Worm (Caenorhabditis elegans) whole organism, L4 larva: ENCODE data around the gene C26F1.1.

ENCODE experiments used
- F10B5.3 ChIP-seq: sonication (generic microtip); optimal IDR thresholded peaks from 2 replicates; lab custom pipeline; 2016; ENCODE audit warnings: mild to moderate bottlenecking, missing genetic modification characterization, missing compliant biosample characterization
- F26F4.8 ChIP-seq: fragments of 200-800 bp; sonication (Bioruptor generic); conservative IDR thresholded peaks from 2 replicates; pipeline ENCODE4 v1.3.6; 2022; ENCODE audit warnings: missing genetic modification characterization, missing compliant biosample characterization
- R02D3.7 ChIP-seq: fragments of 150-350 bp; sonication (generic microtip); optimal IDR thresholded peaks from 3 replicates; lab custom pipeline; 2014; ENCODE audit warnings: missing biosample characterization, missing genetic modification characterization
- Y105C5A.15 ChIP-seq: fragments of 200-800 bp; sonication (Bioruptor generic); IDR thresholded peaks from 2 replicates; pipeline ENCODE4 v1.3.6; 2022; ENCODE audit warnings: missing genetic modification characterization, missing compliant biosample characterization
- Y48G9A.11 ChIP-seq: fragments of 200-800 bp; sonication (Bioruptor generic); IDR thresholded peaks from 2 replicates; pipeline ENCODE4 v1.3.6; 2022; ENCODE audit warnings: missing genetic modification reagents, missing genetic modification characterization, missing compliant biosample characterization
- Y75B8A.6 ChIP-seq: fragments of 200-800 bp; sonication (Bioruptor generic); IDR thresholded peaks from 2 replicates; pipeline ENCODE4 v1.3.6; 2022; ENCODE audit warnings: missing genetic modification reagents, missing genetic modification characterization, missing compliant biosample characterization
- aha-1 ChIP-seq: fragments of 150-350 bp; peaks from one replicate; lab custom pipeline; 2014; ENCODE audit warnings: missing biosample characterization, missing genetic modification characterization
- aly-2 ChIP-seq: sonication (generic microtip); optimal IDR thresholded peaks from 2 replicates; lab custom pipeline; 2018; ENCODE audit warnings: missing biosample characterization, missing genetic modification characterization
- ceh-62 ChIP-seq: sonication (generic microtip); optimal IDR thresholded peaks from 2 replicates; lab custom pipeline; 2017; ENCODE audit warnings: missing biosample characterization, missing genetic modification characterization
- ceh-82 ChIP-seq: sonication (generic microtip); optimal IDR thresholded peaks from 2 replicates; lab custom pipeline; 2017; ENCODE audit warnings: missing biosample characterization, missing genetic modification characterization
- ces-1 ChIP-seq: fragments of 150-350 bp; sonication (generic microtip); optimal IDR thresholded peaks from 4 replicates; lab custom pipeline; 2014; ENCODE audit warnings: missing biosample characterization, missing genetic modification reagents, missing genetic modification characterization
- ctbp-1 ChIP-seq: fragments of 200-800 bp; sonication (Bioruptor generic); IDR thresholded peaks from 2 replicates; pipeline ENCODE4 v1.3.6; 2022; ENCODE audit warnings: missing genetic modification reagents, missing genetic modification characterization, missing compliant biosample characterization
- daf-19 ChIP-seq: fragments of 200-800 bp; sonication (Bioruptor generic); conservative IDR thresholded peaks from 2 replicates; pipeline ENCODE4 v1.3.6; 2022; ENCODE audit warnings: missing genetic modification characterization, missing compliant biosample characterization
- daf-8 ChIP-seq: fragments of 200-800 bp; sonication (Bioruptor generic); IDR thresholded peaks from 2 replicates; pipeline ENCODE4 v1.3.6; 2022; ENCODE audit warnings: missing genetic modification characterization, missing compliant biosample characterization
- dmd-6 ChIP-seq: fragments of 200-800 bp; sonication (Bioruptor generic); IDR thresholded peaks from 2 replicates; pipeline ENCODE4 v1.3.6; 2022; ENCODE audit warnings: missing genetic modification reagents, missing genetic modification characterization, missing compliant biosample characterization
- dve-1 ChIP-seq: sonication (generic microtip); optimal IDR thresholded peaks from 2 replicates; lab custom pipeline; 2017; ENCODE audit warnings: antibody characterized with exemption, mild to moderate bottlenecking, missing genetic modification characterization, missing compliant biosample characterization; ENCODE audit not compliant: insufficient read depth
- egl-27 ChIP-seq: sonication (generic microtip); optimal IDR thresholded peaks from 3 replicates; lab custom pipeline; 2017; ENCODE audit warnings: missing biosample characterization, missing genetic modification reagents, missing genetic modification characterization
- egl-43 ChIP-seq: fragments of 200-800 bp; sonication (Bioruptor generic); IDR thresholded peaks from 2 replicates; pipeline ENCODE4 v1.3.6; 2022; ENCODE audit warnings: missing genetic modification reagents, missing genetic modification characterization, missing compliant biosample characterization
- fos-1 ChIP-seq: fragments of 150-350 bp; optimal IDR thresholded peaks from 2 replicates; lab custom pipeline; 2014; ENCODE audit warnings: missing biosample characterization, missing genetic modification characterization
- lim-7 ChIP-seq: fragments of 200-800 bp; sonication (Bioruptor generic); IDR thresholded peaks from 2 replicates; pipeline ENCODE4 v1.3.6; 2022; ENCODE audit warnings: missing genetic modification characterization, missing compliant biosample characterization
- lin-1 ChIP-seq: fragments of 200-800 bp; sonication (Bioruptor generic); IDR thresholded peaks from 2 replicates; pipeline ENCODE4 v1.3.6; 2022; ENCODE audit warnings: missing genetic modification reagents, missing genetic modification characterization, missing compliant biosample characterization
- lin-29 ChIP-seq: fragments of 200-800 bp; sonication (Bioruptor generic); IDR thresholded peaks from 2 replicates; pipeline ENCODE4 v1.3.6; 2022; ENCODE audit warnings: missing genetic modification reagents, missing genetic modification characterization, missing compliant biosample characterization
- lin-39 ChIP-seq: fragments of 150-350 bp; optimal IDR thresholded peaks from 2 replicates; lab custom pipeline; 2014; ENCODE audit warnings: missing biosample characterization, missing genetic modification reagents, missing genetic modification characterization
- lir-3 ChIP-seq: sonication (generic microtip); optimal IDR thresholded peaks from 2 replicates; lab custom pipeline; 2016; ENCODE audit warnings: mild to moderate bottlenecking, missing genetic modification characterization, missing compliant biosample characterization
- mep-1 ChIP-seq: fragments of 150-350 bp; sonication (generic microtip); optimal IDR thresholded peaks from 3 replicates; lab custom pipeline; 2014; ENCODE audit warnings: missing biosample characterization, missing genetic modification characterization
- mxl-2 ChIP-seq: fragments of 200-800 bp; sonication (Bioruptor generic); conservative IDR thresholded peaks from 2 replicates; pipeline ENCODE4 v1.3.6; 2022; ENCODE audit warnings: missing genetic modification reagents, missing genetic modification characterization, missing compliant biosample characterization
- nhr-10 ChIP-seq: fragments of 150-350 bp; optimal IDR thresholded peaks from 2 replicates; lab custom pipeline; 2014; ENCODE audit warnings: missing biosample characterization, missing genetic modification characterization
- nhr-111 ChIP-seq: fragments of 200-800 bp; sonication (Bioruptor generic); optimal IDR thresholded peaks from 2 replicates; lab custom pipeline; 2018; ENCODE audit warnings: mild to moderate bottlenecking, missing genetic modification characterization, missing compliant biosample characterization
- nhr-41 ChIP-seq: fragments of 200-800 bp; sonication (Bioruptor generic); IDR thresholded peaks from 2 replicates; pipeline ENCODE4 v1.3.6; 2022; ENCODE audit warnings: missing genetic modification reagents, missing genetic modification characterization, missing compliant biosample characterization
- snpc-4 ChIP-seq: fragments of 150-350 bp; optimal IDR thresholded peaks from 2 replicates; lab custom pipeline; 2014; ENCODE audit warnings: missing biosample characterization, missing genetic modification characterization
- spr-1 ChIP-seq: sonication (generic microtip); optimal IDR thresholded peaks from 2 replicates; lab custom pipeline; 2016; ENCODE audit warnings: mild to moderate bottlenecking, missing genetic modification characterization, missing compliant biosample characterization
- spr-3 ChIP-seq: fragments of 200-800 bp; sonication (Bioruptor generic); optimal IDR thresholded peaks from 2 replicates; lab custom pipeline; 2018; ENCODE audit warnings: mild to moderate bottlenecking, missing genetic modification characterization, missing compliant biosample characterization
- tra-1 ChIP-seq: fragments of 200-800 bp; sonication (Bioruptor generic); IDR thresholded peaks from 2 replicates; pipeline ENCODE4 v1.3.6; 2022; ENCODE audit warnings: missing genetic modification reagents, missing genetic modification characterization, missing compliant biosample characterization
- unc-62 ChIP-seq, 3 experiments: fragments of 150-350 bp in 1 of 3; sonication (generic microtip); optimal IDR thresholded peaks in 2 of 3; peaks in 1 of 3; 1 replicate in 1 of 3; 2 replicates in 2 of 3; lab custom pipeline; 2014 to 2017; ENCODE audit warnings: missing biosample characterization in 3 of 3, missing genetic modification characterization in 3 of 3, missing genetic modification reagents in 3 of 3, missing genotype in 1 of 3
- zag-1 ChIP-seq: fragments of 150-350 bp; optimal IDR thresholded peaks from 2 replicates; lab custom pipeline; 2014; ENCODE audit warnings: missing biosample characterization, missing genetic modification characterization
- zfp-2 ChIP-seq: sonication (generic microtip); optimal IDR thresholded peaks from 2 replicates; lab custom pipeline; 2016; ENCODE audit warnings: mild to moderate bottlenecking, missing genetic modification characterization, missing compliant biosample characterization
- ztf-11 ChIP-seq: fragments of 150-350 bp; optimal IDR thresholded peaks from 2 replicates; lab custom pipeline; 2014; ENCODE audit warnings: missing biosample characterization, missing genetic modification characterization

C26F1.1 gene

DNA sequence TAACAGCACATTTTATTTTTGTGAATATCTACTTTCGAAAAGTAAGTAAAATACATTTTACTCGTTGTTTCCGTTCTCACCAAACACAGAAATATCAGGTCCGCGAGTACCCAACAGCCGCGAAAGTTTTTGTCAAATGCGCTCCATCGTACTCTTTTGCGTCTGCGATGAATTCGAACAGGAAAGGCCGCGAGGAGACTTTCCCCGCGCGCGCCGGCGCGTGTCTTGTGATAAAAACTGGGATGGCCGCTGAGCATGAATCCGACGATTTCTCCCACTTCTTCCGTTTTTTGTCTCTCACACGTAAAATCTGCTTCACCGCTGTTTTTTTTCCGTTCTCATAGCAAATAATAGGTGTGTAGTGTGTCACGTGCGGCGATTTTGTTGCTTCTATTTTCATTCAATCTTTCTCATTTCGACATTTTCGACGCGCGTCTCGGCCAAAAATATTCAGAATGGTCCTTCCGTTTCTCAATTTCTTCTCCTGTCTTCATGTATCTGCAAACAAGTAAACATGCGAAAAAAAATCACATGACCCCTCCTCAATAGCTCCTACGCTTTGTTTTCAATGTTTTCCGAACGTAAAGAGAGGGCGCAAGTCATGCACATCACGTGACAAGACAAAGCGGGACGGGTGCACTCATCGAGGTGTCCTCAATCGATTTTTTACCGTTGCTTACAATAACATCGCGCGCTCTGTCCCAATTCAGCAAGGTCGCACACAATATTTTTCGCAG lies 19.0 kb downstream of the C26F1.1 start, which contains the start of gene uvs-1 (continued):
- TF ChIP-seq daf-19 (GFP tag; lab: Robert Waterston, UW) (no peak), lin-39 (tag; lab: Kevin White, UChicago) (no peak), R02D3.7 (tag; lab: Kevin White, UChicago) (no peak), mep-1 (tag; lab: Kevin White, UChicago) (peak; percentile 8), Y75B8A.6 (GFP tag; lab: Robert Waterston, UW) (no peak), lin-29 (GFP tag; lab: Robert Waterston, UW) (no peak), lin-1 (GFP tag; lab: Robert Waterston, UW) (no peak), aha-1 (tag; lab: Kevin White, UChicago) (peak; percentile 96), lir-3 (tag; lab: Kevin White, UChicago) (no peak), nhr-41 (GFP tag; lab: Robert Waterston, UW) (no peak), Y105C5A.15 (no peak), egl-43 (no peak), aly-2 (no peak), zag-1 (tag; lab: Kevin White, UChicago) (no peak), egl-27 (tag; lab: Kevin White, UChicago) (no peak), F26F4.8 (GFP tag; lab: Robert Waterston, UW) (no peak), zfp-2 (tag; lab: Kevin White, UChicago) (no peak), Y48G9A.11 (GFP tag; lab: Robert Waterston, UW) (no peak), fos-1 (tag; lab: Kevin White, UChicago) (no peak), ces-1 (GFP tag; lab: Kevin White, UChicago) (no peak), nhr-111 (GFP tag; lab: Kevin White, UChicago) (no peak), snpc-4 (tag; lab: Kevin White, UChicago) (no peak), dmd-6 (GFP tag; lab: Robert Waterston, UW) (no peak), nhr-10 (tag; lab: Kevin White, UChicago) (no peak), daf-8 (no peak), mxl-2 (GFP tag; lab: Robert Waterston, UW) (no peak)

DNA sequence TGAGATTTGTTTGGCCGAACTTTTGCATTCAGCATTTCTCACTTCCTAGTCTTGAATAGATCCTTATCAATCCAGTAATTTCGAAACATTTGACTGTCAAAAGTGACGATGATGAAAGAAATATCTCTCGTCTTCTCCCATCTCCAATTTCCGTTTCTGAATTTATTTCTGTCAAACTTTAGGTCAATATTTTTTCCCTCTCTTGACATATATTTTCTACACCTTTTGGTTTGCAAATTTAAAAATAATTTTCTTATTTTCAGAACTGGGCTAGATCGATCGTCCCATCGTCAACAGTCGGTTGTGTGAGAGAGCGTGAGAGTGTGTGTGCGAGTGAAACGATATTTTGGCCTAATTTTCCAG lies 19.6 kb downstream of the C26F1.1 start, which contains the start of gene xpo-1:
Gene xpo-1 (plus strand): TSS at position 264 of the 363 bp plus-strand sequence.
- no peak for TF ChIP-seq F26F4.8 (GFP tag; lab: Robert Waterston, UW)
- no peak for TF ChIP-seq daf-8
- TF ChIP-seq lim-7 (GFP tag; lab: Robert Waterston, UW), result no peak
- TF ChIP-seq ztf-11 (tag; lab: Kevin White, UChicago), result no peak
- no peak for TF ChIP-seq spr-3 (GFP tag; lab: Kevin White, UChicago)
- no peak for TF ChIP-seq ceh-62
- TF ChIP-seq tra-1, result no peak
- TF ChIP-seq spr-1 (tag; lab: Kevin White, UChicago), result no peak
- TF ChIP-seq mep-1 (tag; lab: Kevin White, UChicago), result no peak
- no peak for TF ChIP-seq F10B5.3 (tag; lab: Kevin White, UChicago)
- TF ChIP-seq nhr-10 (tag; lab: Kevin White, UChicago), result no peak
- TF ChIP-seq ctbp-1 (GFP tag; lab: Robert Waterston, UW), result no peak
- TF ChIP-seq ceh-82 (tag; lab: Kevin White, UChicago), result no peak

DNA sequence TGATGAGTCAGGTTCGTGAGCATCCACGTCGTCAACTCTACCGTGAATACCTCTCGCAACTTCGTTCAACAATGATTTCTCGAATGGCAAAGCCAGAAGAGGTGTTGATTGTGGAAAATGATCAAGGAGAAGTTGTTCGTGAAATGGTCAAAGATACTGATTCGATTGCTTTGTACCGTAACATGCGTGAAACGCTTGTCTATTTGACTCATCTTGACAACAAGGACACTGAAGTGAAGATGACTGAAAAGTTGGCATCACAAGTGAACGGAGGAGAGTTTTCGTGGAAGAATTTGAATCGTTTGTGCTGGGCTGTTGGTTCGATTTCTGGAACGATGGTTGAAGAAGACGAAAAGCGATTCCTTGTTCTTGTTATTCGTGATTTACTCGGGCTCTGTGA lies 21.4 kb downstream of the C26F1.1 start:
- TF ChIP-seq dve-1 (tag; lab: Kevin White, UChicago) (no peak), unc-62 (GFP tag; optimal IDR thresholded peaks at IDR 0.05 in 1 of 2; lab: Kevin White, UChicago) (peak in 1 of 2 experiments; percentile 66), unc-62 (tag; optimal IDR thresholded peaks at IDR 0.05; lab: Kevin White, UChicago) (no peak), aha-1 (tag; lab: Kevin White, UChicago) (peak; percentile 84)
